Fruit fly (Drosophila melanogaster) whole organism, embryonic: ENCODE measurements around the gene Rab39.
A peak's percentile ranks its signal among the peaks of the same experiment; 100 is the strongest.

ENCODE experiments used
- Antp ChIP-seq: fragments of 200-800 bp; sonication (Bioruptor generic); optimal IDR thresholded peaks from 3 replicates; lab custom pipeline; 2016; ENCODE audit warnings: missing biosample characterization, missing genetic modification characterization
- B-H1 ChIP-seq: fragments of 200-800 bp; sonication (Bioruptor generic); IDR thresholded peaks from 3 replicates; pipeline ENCODE4 v1.3.6; 2022; ENCODE audit warnings: missing biosample characterization, missing genetic modification characterization
- C15 ChIP-seq: fragments of 200-800 bp; sonication (Bioruptor generic); IDR thresholded peaks from 3 replicates; pipeline ENCODE4 v1.3.6; 2022; ENCODE audit warnings: missing biosample characterization, missing genetic modification characterization
- CG1024 ChIP-seq: fragments of 200-800 bp; sonication (Bioruptor generic); IDR thresholded peaks from 2 replicates; pipeline ENCODE4 v1.3.6; 2022; ENCODE audit warnings: missing biosample characterization, missing genetic modification characterization
- CG11398 ChIP-seq: fragments of 200-800 bp; sonication (Bioruptor generic); optimal IDR thresholded peaks from 2 replicates; lab custom pipeline; 2016; ENCODE audit warnings: missing biosample characterization, missing genetic modification characterization
- CG12391 ChIP-seq: fragments of 200-800 bp; sonication (Bioruptor generic); optimal IDR thresholded peaks from 3 replicates; lab custom pipeline; 2018; ENCODE audit warnings: missing biosample characterization, mild to moderate bottlenecking, missing genetic modification characterization, moderate library complexity
- CG15269 ChIP-seq: fragments of 200-800 bp; sonication (Bioruptor generic); optimal IDR thresholded peaks from 2 replicates; lab custom pipeline; 2018; ENCODE audit warnings: missing biosample characterization, mild to moderate bottlenecking, missing genetic modification characterization, moderate library complexity
- CG1602 ChIP-seq: fragments of 200-800 bp; sonication (Bioruptor generic); optimal IDR thresholded peaks from 3 replicates; lab custom pipeline; 2016; ENCODE audit warnings: missing biosample characterization, missing genetic modification characterization
- CG1647 ChIP-seq: fragments of 200-800 bp; sonication (Bioruptor generic); optimal IDR thresholded peaks from 3 replicates; lab custom pipeline; 2016; ENCODE audit warnings: missing biosample characterization, missing genetic modification characterization
- CG16813 ChIP-seq: fragments of 200-800 bp; sonication (Bioruptor generic); IDR thresholded peaks from 3 replicates; pipeline ENCODE4 v1.3.6; 2022; ENCODE audit warnings: missing biosample characterization, missing genetic modification characterization; ENCODE audit not compliant: partially characterized antibody
- CG16815 ChIP-seq: fragments of 200-800 bp; sonication (Bioruptor generic); optimal IDR thresholded peaks from 3 replicates; lab custom pipeline; 2017; ENCODE audit warnings: missing biosample characterization, mild to moderate bottlenecking, missing genetic modification characterization
- CG17385 ChIP-seq: fragments of 200-800 bp; sonication (Bioruptor generic); optimal IDR thresholded peaks from 3 replicates; lab custom pipeline; 2018; ENCODE audit warnings: missing biosample characterization, mild to moderate bottlenecking, missing genetic modification characterization
- CG18599 ChIP-seq: fragments of 200-800 bp; sonication (Bioruptor generic); optimal IDR thresholded peaks from 3 replicates; lab custom pipeline; 2017; ENCODE audit warnings: missing biosample characterization, missing genetic modification characterization, mild to moderate bottlenecking, moderate library complexity, missing genetic modification reagents
- CG2129 ChIP-seq: fragments of 200-800 bp; sonication (Bioruptor generic); IDR thresholded peaks from 2 replicates; pipeline ENCODE4 v1.3.6; 2022; ENCODE audit warnings: missing biosample characterization, missing genetic modification characterization; ENCODE audit not compliant: partially characterized antibody
- CG33557 ChIP-seq: fragments of 200-800 bp; sonication (Bioruptor generic); optimal IDR thresholded peaks from 2 replicates; lab custom pipeline; 2019; ENCODE audit warnings: missing biosample characterization, mild to moderate bottlenecking, missing genetic modification characterization, moderate library complexity
- CG34422 ChIP-seq: fragments of 200-800 bp; sonication (Bioruptor generic); IDR thresholded peaks from 3 replicates; pipeline ENCODE4 v1.3.6; 2022; ENCODE audit warnings: missing biosample characterization, missing genetic modification characterization
- CG8944 ChIP-seq: fragments of 200-800 bp; sonication (Bioruptor generic); optimal IDR thresholded peaks from 3 replicates; lab custom pipeline; 2016; ENCODE audit warnings: missing biosample characterization, missing genetic modification characterization
- CkIIα-i1 ChIP-seq: fragments of 200-800 bp; sonication (Bioruptor generic); IDR thresholded peaks from 2 replicates; pipeline ENCODE4 v1.3.6; 2022; ENCODE audit warnings: missing biosample characterization, missing genetic modification characterization
- CrebB ChIP-seq: fragments of 200-800 bp; sonication (Bioruptor generic); optimal IDR thresholded peaks from 3 replicates; lab custom pipeline; 2018; ENCODE audit warnings: missing biosample characterization, mild to moderate bottlenecking, missing genetic modification characterization
- Dad ChIP-seq: fragments of 200-800 bp; sonication (Bioruptor generic); optimal IDR thresholded peaks from 3 replicates; lab custom pipeline; 2016; ENCODE audit warnings: missing biosample characterization, missing genetic modification characterization
- Dll ChIP-seq: fragments of 200-800 bp; sonication (Bioruptor generic); IDR thresholded peaks from 4 replicates; pipeline ENCODE4 v1.3.6; 2022; ENCODE audit warnings: missing biosample characterization, missing genetic modification characterization; ENCODE audit not compliant: partially characterized antibody
- HmgD ChIP-seq: fragments of 200-800 bp; sonication (Bioruptor generic); optimal IDR thresholded peaks from 3 replicates; lab custom pipeline; 2016; ENCODE audit warnings: missing biosample characterization, missing genetic modification characterization
- Hmx ChIP-seq: fragments of 200-800 bp; sonication (Bioruptor generic); optimal IDR thresholded peaks from 2 replicates; lab custom pipeline; 2016; ENCODE audit warnings: missing biosample characterization, missing genetic modification characterization
- Mes4 ChIP-seq: fragments of 200-800 bp; sonication (Bioruptor generic); optimal IDR thresholded peaks from 2 replicates; lab custom pipeline; 2016; ENCODE audit warnings: missing biosample characterization, missing genetic modification characterization
- Pdp1 ChIP-seq, 2 experiments: fragments of 200-800 bp; sonication (Bioruptor generic); optimal IDR thresholded peaks; 3 replicates each; lab custom pipeline; 2016; ENCODE audit warnings: missing biosample characterization in 2 of 2, missing genetic modification characterization in 2 of 2, mild to moderate bottlenecking in 1 of 2, moderate library complexity in 1 of 2
- Sox102F ChIP-seq: fragments of 200-800 bp; sonication (Bioruptor generic); optimal IDR thresholded peaks from 2 replicates; lab custom pipeline; 2018; ENCODE audit warnings: missing biosample characterization, mild to moderate bottlenecking, missing genetic modification characterization, moderate library complexity
- ab ChIP-seq: fragments of 200-800 bp; sonication (Bioruptor generic); optimal IDR thresholded peaks from 2 replicates; lab custom pipeline; 2016; ENCODE audit warnings: missing biosample characterization, missing genetic modification characterization
- abd-A ChIP-seq: fragments of 200-800 bp; sonication (Bioruptor generic); optimal IDR thresholded peaks from 3 replicates; lab custom pipeline; 2019; ENCODE audit warnings: missing biosample characterization, mild to moderate bottlenecking, missing genetic modification characterization, moderate library complexity
- ac ChIP-seq: fragments of 200-800 bp; sonication (Bioruptor generic); optimal IDR thresholded peaks from 3 replicates; lab custom pipeline; 2017; ENCODE audit warnings: missing biosample characterization, mild to moderate bottlenecking, missing genetic modification characterization
- ara ChIP-seq: fragments of 200-800 bp; sonication (Bioruptor generic); IDR thresholded peaks from 2 replicates; pipeline ENCODE4 v1.3.6; 2022; ENCODE audit warnings: missing biosample characterization, missing genetic modification characterization
- br ChIP-seq: fragments of >200 bp; optimal IDR thresholded peaks from 2 replicates; lab custom pipeline; 2017
- chif ChIP-seq, 2 experiments: fragments of 200-800 bp; sonication (Bioruptor generic); optimal IDR thresholded peaks; 3 replicates each; lab custom pipeline; 2016; ENCODE audit warnings: missing biosample characterization in 2 of 2, missing genetic modification characterization in 2 of 2
- corto ChIP-seq: fragments of 200-800 bp; sonication (Bioruptor generic); optimal IDR thresholded peaks from 2 replicates; lab custom pipeline; 2016; ENCODE audit warnings: missing biosample characterization, mild to moderate bottlenecking, missing genetic modification characterization, moderate library complexity
- fru ChIP-seq: fragments of >200 bp; optimal IDR thresholded peaks from 2 replicates; lab custom pipeline; 2017
- ftz-f1 ChIP-seq: fragments of 200-800 bp; sonication (Bioruptor generic); optimal IDR thresholded peaks from 2 replicates; lab custom pipeline; 2016; ENCODE audit warnings: missing biosample characterization, missing genetic modification characterization
- hkb ChIP-seq, 2 experiments: fragments of 200-800 bp in 1 of 2; fragments of >200 bp in 1 of 2; sonication (Bioruptor generic) in 1 of 2; IDR thresholded peaks in 1 of 2; optimal IDR thresholded peaks in 1 of 2; 2 replicates each; pipeline versions ENCODE4 v1.3.6 to Lab custom; 2017 to 2022; ENCODE audit warnings: missing biosample characterization in 1 of 2, missing genetic modification characterization in 1 of 2
- hth ChIP-seq: fragments of >200 bp; optimal IDR thresholded peaks from 2 replicates; lab custom pipeline; 2017; ENCODE audit warnings: inconsistent platforms
- jigr1 ChIP-seq: fragments of 200-800 bp; sonication (Bioruptor generic); IDR thresholded peaks from 3 replicates; pipeline ENCODE4 v1.3.6; 2022; ENCODE audit warnings: missing biosample characterization, missing genetic modification characterization
- knrl ChIP-seq: fragments of 200-800 bp; sonication (Bioruptor generic); IDR thresholded peaks from 3 replicates; pipeline ENCODE4 v1.3.6; 2022; ENCODE audit warnings: missing biosample characterization, missing genetic modification characterization; ENCODE audit not compliant: partially characterized antibody
- lov ChIP-seq, 2 experiments: fragments of 200-800 bp in 1 of 2; fragments of >200 bp in 1 of 2; sonication (Bioruptor generic) in 1 of 2; IDR thresholded peaks in 1 of 2; optimal IDR thresholded peaks in 1 of 2; 2 replicates in 1 of 2; 3 replicates in 1 of 2; pipeline versions ENCODE4 v1.3.6 to Lab custom; 2017 to 2022; ENCODE audit warnings: missing biosample characterization in 1 of 2, missing genetic modification characterization in 1 of 2
- luna ChIP-seq: fragments of 200-800 bp; sonication (Bioruptor generic); optimal IDR thresholded peaks from 2 replicates; lab custom pipeline; 2016; ENCODE audit warnings: missing biosample characterization, missing genetic modification characterization
- nerfin-1 ChIP-seq: fragments of 200-800 bp; sonication (Bioruptor generic); optimal IDR thresholded peaks from 3 replicates; lab custom pipeline; 2019; ENCODE audit warnings: missing biosample characterization, mild to moderate bottlenecking, missing genetic modification characterization, moderate library complexity
- shn ChIP-seq: fragments of 200-800 bp; sonication (Bioruptor generic); optimal IDR thresholded peaks from 3 replicates; lab custom pipeline; 2016; ENCODE audit warnings: missing biosample characterization, missing genetic modification characterization
- sna ChIP-seq: fragments of 200-800 bp; sonication (Bioruptor generic); IDR thresholded peaks from 2 replicates; pipeline ENCODE4 v1.3.6; 2022; ENCODE audit warnings: missing biosample characterization, missing genetic modification characterization; ENCODE audit not compliant: partially characterized antibody
- unpg ChIP-seq: fragments of 200-800 bp; sonication (Bioruptor generic); optimal IDR thresholded peaks from 3 replicates; lab custom pipeline; 2018; ENCODE audit warnings: missing biosample characterization, mild to moderate bottlenecking, missing genetic modification characterization, moderate library complexity
- vnd ChIP-seq: fragments of 200-800 bp; sonication (Bioruptor generic); IDR thresholded peaks from 3 replicates; pipeline ENCODE4 v1.3.6; 2022; ENCODE audit warnings: missing biosample characterization, missing genetic modification characterization; ENCODE audit not compliant: partially characterized antibody
- wor ChIP-seq: fragments of 200-800 bp; sonication (Bioruptor generic); IDR thresholded peaks from 2 replicates; pipeline ENCODE4 v1.3.6; 2022; ENCODE audit warnings: missing biosample characterization, missing genetic modification characterization
- zf30C ChIP-seq: fragments of 200-800 bp; sonication (Bioruptor generic); optimal IDR thresholded peaks from 3 replicates; lab custom pipeline; 2018; ENCODE audit warnings: missing biosample characterization, mild to moderate bottlenecking, missing genetic modification characterization

The Rab39 gene

dm6 chrX:7705175-7706097, 29.3 kb upstream of the Rab39 start (continued):
- TF ChIP-seq Pdp1 (GFP tag; optimal IDR thresholded peaks at IDR 0.05; lab: Kevin White, UChicago), result peak; percentile 81 to 89
- peak; percentile 73 for TF ChIP-seq corto (GFP tag; lab: Kevin White, UChicago)
- TF ChIP-seq CG16815 (GFP tag; lab: Kevin White, UChicago), result peak; percentile 92
- TF ChIP-seq CG34422 (GFP tag; lab: Robert Waterston, UW), result peak; percentile 81; the same call in 2 of the 3 replicates
- TF ChIP-seq hth, result no peak
- TF ChIP-seq hkb (optimal IDR thresholded peaks at IDR 0.05; lab: Kevin White, UChicago), result no peak
- peak; percentile 82 for TF ChIP-seq hkb (GFP tag; IDR thresholded peaks at IDR 0.05; lab: Robert Waterston, UW)
- TF ChIP-seq chif (GFP tag; optimal IDR thresholded peaks at IDR 0.05; lab: Kevin White, UChicago), result peak; percentile 74 to 84
- peak; percentile 24; the same call in 1 of the 3 replicates for TF ChIP-seq C15 (GFP tag; lab: Robert Waterston, UW)
- TF ChIP-seq Antp (GFP tag; lab: Kevin White, UChicago), result peak; percentile 72
- no peak for TF ChIP-seq luna (GFP tag; lab: Kevin White, UChicago)
- peak; percentile 94 for TF ChIP-seq Sox102F
- no peak for TF ChIP-seq CG16813
- TF ChIP-seq CG2129 (GFP tag; lab: Robert Waterston, UW), result no peak
- TF ChIP-seq CG17385 (GFP tag; lab: Kevin White, UChicago), result peak; percentile 93
- TF ChIP-seq Hmx (GFP tag; lab: Kevin White, UChicago), result peak; percentile 85
- no peak for TF ChIP-seq CG1024 (GFP tag; lab: Robert Waterston, UW)
- no peak for TF ChIP-seq HmgD
- TF ChIP-seq zf30C, result no peak
- TF ChIP-seq br, result no peak
- no peak for TF ChIP-seq Dll (GFP tag; lab: Robert Waterston, UW)
- TF ChIP-seq CG1647 (GFP tag; lab: Kevin White, UChicago), result peak; percentile 81
- TF ChIP-seq CG15269 (tag; lab: Kevin White, UChicago), result peak; percentile 95
- no peak for TF ChIP-seq sna (GFP tag; lab: Robert Waterston, UW)
- TF ChIP-seq abd-A (tag; lab: Kevin White, UChicago), result peak; percentile 26
- peak; percentile 89 for TF ChIP-seq CrebB (tag; lab: Kevin White, UChicago)
- peak; percentile 71 for TF ChIP-seq B-H1 (GFP tag; lab: Robert Waterston, UW)
- TF ChIP-seq vnd (GFP tag; lab: Robert Waterston, UW), result no peak
- peak; percentile 76 for TF ChIP-seq ara (GFP tag; lab: Robert Waterston, UW)
- TF ChIP-seq ac (GFP tag; lab: Kevin White, UChicago), result peak; percentile 78
- peak; percentile 74 for TF ChIP-seq Dad (GFP tag; lab: Kevin White, UChicago)
- TF ChIP-seq knrl (GFP tag; lab: Robert Waterston, UW), result no peak
- TF ChIP-seq CkIIα-i1 (GFP tag; lab: Robert Waterston, UW), result no peak
- TF ChIP-seq CG8944, result peak; percentile 71
- peak; percentile 96 for TF ChIP-seq CG12391 (tag; lab: Kevin White, UChicago)
- peak; percentile 93 for TF ChIP-seq nerfin-1 (tag; lab: Kevin White, UChicago)
- TF ChIP-seq ftz-f1 (GFP tag; lab: Kevin White, UChicago), result no peak
- peak; percentile 60 for TF ChIP-seq ab (GFP tag; lab: Kevin White, UChicago)
- peak; percentile 94 for TF ChIP-seq unpg (GFP tag; lab: Kevin White, UChicago)
- TF ChIP-seq shn (GFP tag; lab: Kevin White, UChicago), result peak; percentile 75
- peak; percentile 0 for TF ChIP-seq CG11398 (GFP tag; lab: Kevin White, UChicago)
- no peak for TF ChIP-seq lov (optimal IDR thresholded peaks at IDR 0.05; lab: Kevin White, UChicago)
- no peak for TF ChIP-seq lov (GFP tag; IDR thresholded peaks at IDR 0.05; lab: Robert Waterston, UW)
- TF ChIP-seq jigr1 (GFP tag; lab: Robert Waterston, UW), result peak; percentile 80
- peak; percentile 60 for TF ChIP-seq Mes4 (GFP tag; lab: Kevin White, UChicago)
- peak; percentile 88 for TF ChIP-seq CG1602 (GFP tag; lab: Kevin White, UChicago)
- peak; percentile 83 for TF ChIP-seq CG33557 (GFP tag; lab: Kevin White, UChicago)
- peak; percentile 97 for TF ChIP-seq CG18599 (GFP tag; lab: Kevin White, UChicago)
- TF ChIP-seq fru, result no peak
- TF ChIP-seq wor, result peak; percentile 77
